ENCODE assay signal across 1 fruit fly cellular context in genomic region chr3L:1349942-1350923, dm6.
TF ChIP-seq lines count a peak whose summit lies in the region.

No protein-coding gene starts in this region.

TF ChIP-seq in whole organism, embryonic, 481 proteins besides CTCF, POLR2A, EP300 and RAD21 (continued from another document and continues in another):
- TF ChIP-seq CG2129 (GFP tag; IDR thresholded peaks at IDR 0.05; lab: Robert Waterston, UW; ENCODE audit: partially characterized antibody) (peak; percentile 97), gsb (GFP tag; IDR thresholded peaks at IDR 0.05; lab: Robert Waterston, UW) (no peak), ara (GFP tag; IDR thresholded peaks at IDR 0.05; lab: Robert Waterston, UW) (no peak), CG6175 (GFP tag; IDR thresholded peaks at IDR 0.05; lab: Robert Waterston, UW) (no peak), Dad (GFP tag; optimal IDR thresholded peaks at IDR 0.05; lab: Kevin White, UChicago) (no peak), ewg (GFP tag; optimal IDR thresholded peaks at IDR 0.05; lab: Kevin White, UChicago) (peak; percentile 55), ro (GFP tag; IDR thresholded peaks at IDR 0.05; lab: Robert Waterston, UW) (no peak), CG10979 (tag; optimal IDR thresholded peaks at IDR 0.05; lab: Kevin White, UChicago) (peak; percentile 19), CG3847 (GFP tag; IDR thresholded peaks at IDR 0.05; lab: Robert Waterston, UW) (peak; percentile 57), Hmx (GFP tag; optimal IDR thresholded peaks at IDR 0.05; lab: Kevin White, UChicago) (peak; percentile 12), CG7963 (GFP tag; IDR thresholded peaks at IDR 0.05; lab: Robert Waterston, UW; ENCODE audit: partially characterized antibody) (peak; percentile 97), zfh1 (GFP tag; IDR thresholded peaks at IDR 0.05; lab: Robert Waterston, UW) (no peak), peb (GFP tag; IDR thresholded peaks at IDR 0.05; lab: Robert Waterston, UW) (no peak), CG8359 (GFP tag; optimal IDR thresholded peaks at IDR 0.05; lab: Kevin White, UChicago; ENCODE audit: borderline replicate concordance) (no peak), Adf1 (GFP tag; IDR thresholded peaks at IDR 0.05; lab: Robert Waterston, UW) (no peak), CG15479 (GFP tag; optimal IDR thresholded peaks at IDR 0.05; lab: Kevin White, UChicago) (peak; percentile 45), ftz-f1 (GFP tag; optimal IDR thresholded peaks at IDR 0.05; lab: Kevin White, UChicago) (no peak), Gsc (GFP tag; IDR thresholded peaks at IDR 0.05; lab: Robert Waterston, UW) (no peak), mam (GFP tag; optimal IDR thresholded peaks at IDR 0.05; lab: Kevin White, UChicago) (peak; percentile 44), CG7372 (GFP tag; IDR thresholded peaks at IDR 0.05; lab: Robert Waterston, UW) (peak; percentile 39; the same call in 1 of the 2 replicates), MTF-1 (GFP tag; optimal IDR thresholded peaks at IDR 0.05; lab: Kevin White, UChicago; ENCODE audit: borderline replicate concordance) (no peak), aop (GFP tag; IDR thresholded peaks at IDR 0.05; lab: Robert Waterston, UW) (no peak), schlank (tag; optimal IDR thresholded peaks at IDR 0.05; lab: Kevin White, UChicago) (no peak), CG11560 (tag; IDR thresholded peaks at IDR 0.05; lab: Robert Waterston, UW) (peak; percentile 97), nerfin-2 (GFP tag; IDR thresholded peaks at IDR 0.05; lab: Robert Waterston, UW; ENCODE audit: partially characterized antibody) (peak; percentile 96), Dip2 (GFP tag; IDR thresholded peaks at IDR 0.05; lab: Robert Waterston, UW) (no peak), gfzf (GFP tag; optimal IDR thresholded peaks at IDR 0.05; lab: Kevin White, UChicago) (peak; percentile 59), Oaz (GFP tag; IDR thresholded peaks at IDR 0.05; lab: Robert Waterston, UW) (no peak), CG1792 (GFP tag; optimal IDR thresholded peaks at IDR 0.05; lab: Kevin White, UChicago) (no peak), Meics (GFP tag; optimal IDR thresholded peaks at IDR 0.05; lab: Kevin White, UChicago) (peak; percentile 41), cwo (GFP tag; optimal IDR thresholded peaks at IDR 0.05; lab: Kevin White, UChicago) (no peak), Sox102F (GFP tag; optimal IDR thresholded peaks at IDR 0.05; lab: Kevin White, UChicago) (peak; percentile 21), CG34224 (GFP tag; IDR thresholded peaks at IDR 0.05; lab: Robert Waterston, UW; ENCODE audit: partially characterized antibody) (peak; percentile 99), ind (GFP tag; optimal IDR thresholded peaks at IDR 0.05; lab: Kevin White, UChicago) (peak; percentile 26), Bteb2 (GFP tag; optimal IDR thresholded peaks at IDR 0.05; lab: Kevin White, UChicago) (peak; percentile 7), CG4404 (GFP tag; IDR thresholded peaks at IDR 0.05; lab: Robert Waterston, UW) (no peak), Fer3 (tag; optimal IDR thresholded peaks at IDR 0.05; lab: Kevin White, UChicago) (peak; percentile 17), CG10431 (GFP tag; optimal IDR thresholded peaks at IDR 0.05; lab: Kevin White, UChicago) (no peak), CG11504 (tag; optimal IDR thresholded peaks at IDR 0.05; lab: Kevin White, UChicago) (peak; percentile 48), crol (GFP tag; IDR thresholded peaks at IDR 0.05; lab: Robert Waterston, UW) (no peak), NK7.1 (GFP tag; optimal IDR thresholded peaks at IDR 0.05; lab: Kevin White, UChicago) (no peak), CG7786 (GFP tag; optimal IDR thresholded peaks at IDR 0.05; lab: Kevin White, UChicago) (peak; percentile 1), tgo (GFP tag; IDR thresholded peaks at IDR 0.05; lab: Robert Waterston, UW) (no peak; the same call in 2 of the 3 replicates), bcd (GFP tag; optimal IDR thresholded peaks at IDR 0.05; lab: Kevin White, UChicago) (peak; percentile 19), CG10366 (GFP tag; IDR thresholded peaks at IDR 0.05; lab: Robert Waterston, UW) (no peak), CG9797 (GFP tag; optimal IDR thresholded peaks at IDR 0.05; lab: Kevin White, UChicago) (peak; percentile 49), GATAe (GFP tag; conservative IDR thresholded peaks at IDR 0.05; lab: Robert Waterston, UW) (no peak), CG17612 (GFP tag; IDR thresholded peaks at IDR 0.05; lab: Robert Waterston, UW) (no peak), CG18476 (GFP tag; optimal IDR thresholded peaks at IDR 0.05; lab: Kevin White, UChicago) (no peak), sima (GFP tag; optimal IDR thresholded peaks at IDR 0.05; lab: Kevin White, UChicago) (no peak), esg (GFP tag; conservative IDR thresholded peaks at IDR 0.05; lab: Robert Waterston, UW) (no peak), hkb (optimal IDR thresholded peaks at IDR 0.05; lab: Kevin White, UChicago) (no peak), hkb (GFP tag; IDR thresholded peaks at IDR 0.05; lab: Robert Waterston, UW) (no peak), Bgb (GFP tag; IDR thresholded peaks at IDR 0.05; lab: Robert Waterston, UW; ENCODE audit: partially characterized antibody) (peak; percentile 98), CG32772 (GFP tag; IDR thresholded peaks at IDR 0.05; lab: Robert Waterston, UW) (no peak), Drgx (GFP tag; IDR thresholded peaks at IDR 0.05; lab: Robert Waterston, UW) (no peak), abd-A (tag; optimal IDR thresholded peaks at IDR 0.05; lab: Kevin White, UChicago) (no peak), sens (GFP tag; lab: Kevin White, UChicago) (peak; percentile 77), dan (GFP tag; IDR thresholded peaks at IDR 0.05; lab: Robert Waterston, UW) (no peak), dysf (GFP tag; IDR thresholded peaks at IDR 0.05; lab: Robert Waterston, UW) (0 out of 3 replicates have a peak, but pooled peaks have one; percentile 5), CG4854 (GFP tag; optimal IDR thresholded peaks at IDR 0.05; lab: Kevin White, UChicago) (peak; percentile 10), pfk (GFP tag; optimal IDR thresholded peaks at IDR 0.05; lab: Kevin White, UChicago) (no peak), fu2 (GFP tag; optimal IDR thresholded peaks at IDR 0.05; lab: Kevin White, UChicago) (no peak), CG3726 (GFP tag; IDR thresholded peaks at IDR 0.05; lab: Robert Waterston, UW) (no peak), wek (GFP tag; optimal IDR thresholded peaks at IDR 0.05; lab: Kevin White, UChicago) (no peak), Hmr (GFP tag; optimal IDR thresholded peaks at IDR 0.05; lab: Kevin White, UChicago) (peak; percentile 46), Hr39 (optimal IDR thresholded peaks at IDR 0.05; lab: Kevin White, UChicago) (no peak), CG6689 (GFP tag; IDR thresholded peaks at IDR 0.05; lab: Robert Waterston, UW) (peak; percentile 29; the same call in 1 of the 2 replicates), CG14710 (tag; optimal IDR thresholded peaks at IDR 0.05; lab: Kevin White, UChicago) (peak; percentile 57), chif (GFP tag; optimal IDR thresholded peaks at IDR 0.05; lab: Kevin White, UChicago) (no peak), dpn (GFP tag; optimal IDR thresholded peaks at IDR 0.05; lab: Kevin White, UChicago) (peak; percentile 23 to 51), ERR (GFP tag; optimal IDR thresholded peaks at IDR 0.05; lab: Kevin White, UChicago) (no peak), CG8089 (GFP tag; optimal IDR thresholded peaks at IDR 0.05; lab: Kevin White, UChicago) (no peak), nom (GFP tag; optimal IDR thresholded peaks at IDR 0.05; lab: Kevin White, UChicago) (no peak), Ets97D (GFP tag; optimal IDR thresholded peaks at IDR 0.05; lab: Kevin White, UChicago) (peak; percentile 42), Max (GFP tag; optimal IDR thresholded peaks at IDR 0.05; lab: Kevin White, UChicago) (peak; percentile 20), disco-r (GFP tag; optimal IDR thresholded peaks at IDR 0.05; lab: Kevin White, UChicago) (no peak), Usf (GFP tag; optimal IDR thresholded peaks at IDR 0.05; lab: Kevin White, UChicago) (no peak), HLH54F (GFP tag; optimal IDR thresholded peaks at IDR 0.05; lab: Kevin White, UChicago) (peak; percentile 38), CG15696 (tag; optimal IDR thresholded peaks at IDR 0.05; lab: Kevin White, UChicago) (no peak), B-H2 (GFP tag; optimal IDR thresholded peaks at IDR 0.05; lab: Kevin White, UChicago) (no peak), sd (tag; optimal IDR thresholded peaks at IDR 0.05; lab: Kevin White, UChicago) (peak; percentile 30), fd96Cb (tag; optimal IDR thresholded peaks at IDR 0.05; lab: Kevin White, UChicago) (peak; percentile 13), Camta (GFP tag; optimal IDR thresholded peaks at IDR 0.05; lab: Kevin White, UChicago) (peak; percentile 38), Med (GFP tag; lab: Kevin White, UChicago) (peak; percentile 88), h (optimal IDR thresholded peaks at IDR 0.05; lab: Kevin White, UChicago) (no peak), CG14014 (GFP tag; IDR thresholded peaks at IDR 0.05; lab: Robert Waterston, UW) (0 out of 2 replicates have a peak, but pooled peaks have one; percentile 9), CG6654 (GFP tag; optimal IDR thresholded peaks at IDR 0.05; lab: Kevin White, UChicago) (no peak), CG7556 (GFP tag; optimal IDR thresholded peaks at IDR 0.05; lab: Kevin White, UChicago) (no peak), hth (optimal IDR thresholded peaks at IDR 0.05; lab: Kevin White, UChicago) (no peak), CG12236 (GFP tag; optimal IDR thresholded peaks at IDR 0.05; lab: Kevin White, UChicago) (no peak), HmgD (GFP tag; optimal IDR thresholded peaks at IDR 0.05; lab: Kevin White, UChicago) (peak; percentile 38), CG7928 (GFP tag; optimal IDR thresholded peaks at IDR 0.05; lab: Kevin White, UChicago) (no peak), Rx (GFP tag; IDR thresholded peaks at IDR 0.05; lab: Robert Waterston, UW) (no peak), CG18262 (tag; optimal IDR thresholded peaks at IDR 0.05; lab: Kevin White, UChicago) (peak; percentile 50), CG7745 (tag; optimal IDR thresholded peaks at IDR 0.05; lab: Kevin White, UChicago) (no peak), CG10565 (GFP tag; optimal IDR thresholded peaks at IDR 0.05; lab: Kevin White, UChicago) (no peak), CG15011 (GFP tag; optimal IDR thresholded peaks at IDR 0.05; lab: Kevin White, UChicago) (no peak), CG5245 (GFP tag; optimal IDR thresholded peaks at IDR 0.05; lab: Kevin White, UChicago) (no peak), oc (tag; optimal IDR thresholded peaks at IDR 0.05; lab: Kevin White, UChicago) (no peak), CG9437 (GFP tag; optimal IDR thresholded peaks at IDR 0.05; lab: Kevin White, UChicago) (peak; percentile 19), Hand (GFP tag; optimal IDR thresholded peaks at IDR 0.05; lab: Kevin White, UChicago) (no peak), CG4328 (GFP tag; optimal IDR thresholded peaks at IDR 0.05; lab: Kevin White, UChicago) (no peak), Sox100B (GFP tag; optimal IDR thresholded peaks at IDR 0.05; lab: Kevin White, UChicago) (no peak), emc (GFP tag; optimal IDR thresholded peaks at IDR 0.05; lab: Kevin White, UChicago) (no peak), CG1024 (GFP tag; IDR thresholded peaks at IDR 0.05; lab: Robert Waterston, UW) (no peak), ranshi (GFP tag; IDR thresholded peaks at IDR 0.05; lab: Robert Waterston, UW) (peak; percentile 34), CG6765 (GFP tag; optimal IDR thresholded peaks at IDR 0.05; lab: Kevin White, UChicago) (no peak), Mrtf (GFP tag; IDR thresholded peaks at IDR 0.05; lab: Robert Waterston, UW) (no peak), Myb (GFP tag; optimal IDR thresholded peaks at IDR 0.05; lab: Kevin White, UChicago) (peak; percentile 15), HLH4C (GFP tag; IDR thresholded peaks at IDR 0.05; lab: Robert Waterston, UW; ENCODE audit: partially characterized antibody) (peak; percentile 97), Eip74EF (GFP tag; optimal IDR thresholded peaks at IDR 0.05; lab: Kevin White, UChicago) (no peak), CG31224 (GFP tag; IDR thresholded peaks at IDR 0.05; lab: Robert Waterston, UW) (peak; percentile 30; the same call in 1 of the 2 replicates), Blimp-1 (GFP tag; optimal IDR thresholded peaks at IDR 0.05; lab: Kevin White, UChicago) (peak; percentile 6), tio (GFP tag; optimal IDR thresholded peaks at IDR 0.05; lab: Kevin White, UChicago) (no peak), tx (GFP tag; optimal IDR thresholded peaks at IDR 0.05; lab: Kevin White, UChicago) (peak; percentile 34), Dref (GFP tag; IDR thresholded peaks at IDR 0.05; lab: Robert Waterston, UW) (peak; percentile 88), cato (GFP tag; optimal IDR thresholded peaks at IDR 0.05; lab: Kevin White, UChicago; ENCODE audit: borderline replicate concordance) (peak; percentile 4), chn (GFP tag; optimal IDR thresholded peaks at IDR 0.05; lab: Kevin White, UChicago) (peak; percentile 18), grau (tag; optimal IDR thresholded peaks at IDR 0.05; lab: Kevin White, UChicago) (peak; percentile 42), Scr (GFP tag; IDR thresholded peaks at IDR 0.05; lab: Robert Waterston, UW; ENCODE audit: partially characterized antibody) (peak; percentile 98), CG11695 (GFP tag; IDR thresholded peaks at IDR 0.05; lab: Robert Waterston, UW) (no peak), cas (GFP tag; IDR thresholded peaks at IDR 0.05; lab: Robert Waterston, UW) (no peak), CrebB (tag; optimal IDR thresholded peaks at IDR 0.05; lab: Kevin White, UChicago) (no peak), Hr51 (GFP tag; optimal IDR thresholded peaks at IDR 0.05; lab: Kevin White, UChicago) (peak in 1 of 2 experiments; percentile 43), CHES-1-like (GFP tag; optimal IDR thresholded peaks at IDR 0.05; lab: Kevin White, UChicago) (peak; percentile 52), repo (GFP tag; optimal IDR thresholded peaks at IDR 0.05; lab: Kevin White, UChicago) (no peak), BtbVII (GFP tag; optimal IDR thresholded peaks at IDR 0.05; lab: Kevin White, UChicago) (no peak), CG16813 (GFP tag; IDR thresholded peaks at IDR 0.05; lab: Robert Waterston, UW; ENCODE audit: partially characterized antibody) (peak; percentile 98), Lhr (GFP tag; optimal IDR thresholded peaks at IDR 0.05; lab: Kevin White, UChicago) (peak; percentile 49), sisA (GFP tag; IDR thresholded peaks at IDR 0.05; lab: Robert Waterston, UW) (no peak; the same call in 1 of the 2 replicates), gcm2 (GFP tag; optimal IDR thresholded peaks at IDR 0.05; lab: Kevin White, UChicago) (no peak), CG8765 (GFP tag; IDR thresholded peaks at IDR 0.05; lab: Robert Waterston, UW) (no peak), usp (GFP tag; optimal IDR thresholded peaks at IDR 0.05; lab: Kevin White, UChicago) (no peak), zen2 (GFP tag; IDR thresholded peaks at IDR 0.05; lab: Robert Waterston, UW; ENCODE audit: partially characterized antibody) (peak; percentile 98)
